Worm (Caenorhabditis elegans) whole organism, late embryonic: ENCODE data around the gene F59D12.2.
A peak's percentile ranks its signal among the peaks of the same experiment; 100 is the strongest.

ENCODE experiments used
- C08G9.2 ChIP-seq: sonication (generic microtip); optimal IDR thresholded peaks from 2 replicates; lab custom pipeline; 2016; ENCODE audit warnings: mild to moderate bottlenecking, missing genetic modification characterization, moderate library complexity, missing compliant biosample characterization
- C38D4.7 ChIP-seq: fragments of 200-800 bp; sonication (Bioruptor generic); optimal IDR thresholded peaks from 2 replicates; lab custom pipeline; 2018; ENCODE audit warnings: mild to moderate bottlenecking, missing genetic modification characterization, moderate library complexity, missing compliant biosample characterization
- ahr-1 ChIP-seq: sonication (generic microtip); optimal IDR thresholded peaks from 2 replicates; lab custom pipeline; 2016; ENCODE audit warnings: missing genetic modification characterization, missing compliant biosample characterization
- ama-1 ChIP-seq: fragments of 150-350 bp; optimal IDR thresholded peaks from 2 replicates; lab custom pipeline; 2014
- ceh-18 ChIP-seq: sonication (generic microtip); optimal IDR thresholded peaks from 2 replicates; lab custom pipeline; 2016; ENCODE audit warnings: missing genetic modification characterization, missing compliant biosample characterization
- ceh-22 ChIP-seq: sonication (generic microtip); optimal IDR thresholded peaks from 2 replicates; lab custom pipeline; 2017; ENCODE audit warnings: missing biosample characterization, missing genetic modification characterization
- ceh-24 ChIP-seq: sonication (generic microtip); optimal IDR thresholded peaks from 2 replicates; lab custom pipeline; 2016; ENCODE audit warnings: mild to moderate bottlenecking, missing genetic modification characterization, missing compliant biosample characterization
- ceh-45 ChIP-seq: fragments of 200-800 bp; sonication (Bioruptor generic); IDR thresholded peaks from 2 replicates; pipeline ENCODE4 v1.3.6; 2022; ENCODE audit warnings: missing genetic modification reagents, missing genetic modification characterization, missing compliant biosample characterization
- ceh-48 ChIP-seq: sonication (generic microtip); optimal IDR thresholded peaks from 2 replicates; lab custom pipeline; 2016; ENCODE audit warnings: missing genetic modification characterization, inconsistent platforms, missing compliant biosample characterization
- ets-4 ChIP-seq: sonication (generic microtip); optimal IDR thresholded peaks from 2 replicates; lab custom pipeline; 2016; ENCODE audit warnings: missing genetic modification characterization, missing compliant biosample characterization
- eyg-1 ChIP-seq: sonication (generic microtip); optimal IDR thresholded peaks from 2 replicates; lab custom pipeline; 2016; ENCODE audit warnings: missing genotype, missing genetic modification characterization, missing compliant biosample characterization
- fkh-6 ChIP-seq: sonication (generic microtip); optimal IDR thresholded peaks from 2 replicates; lab custom pipeline; 2016; ENCODE audit warnings: missing genetic modification characterization, missing compliant biosample characterization
- gmeb-2 ChIP-seq: sonication (generic microtip); optimal IDR thresholded peaks from 2 replicates; lab custom pipeline; 2016; ENCODE audit warnings: missing genetic modification characterization, inconsistent platforms, missing compliant biosample characterization
- lim-6 ChIP-seq: sonication (generic microtip); optimal IDR thresholded peaks from 2 replicates; lab custom pipeline; 2016; ENCODE audit warnings: missing genetic modification characterization, missing compliant biosample characterization
- nfya-1 ChIP-seq: sonication (generic microtip); optimal IDR thresholded peaks from 2 replicates; lab custom pipeline; 2017; ENCODE audit warnings: missing genetic modification characterization, mild to moderate bottlenecking, missing compliant biosample characterization, antibody characterized with exemption, moderate library complexity
- nhr-11 ChIP-seq: fragments of 150-350 bp; optimal IDR thresholded peaks from 2 replicates; lab custom pipeline; 2014; ENCODE audit warnings: missing biosample characterization, missing genetic modification characterization
- npax-4 ChIP-seq: sonication (generic microtip); optimal IDR thresholded peaks from 2 replicates; lab custom pipeline; 2016; ENCODE audit warnings: missing genetic modification characterization, missing compliant biosample characterization
- pag-3 ChIP-seq: sonication (generic microtip); optimal IDR thresholded peaks from 2 replicates; lab custom pipeline; 2016; ENCODE audit warnings: missing compliant biosample characterization, missing genetic modification characterization, borderline replicate concordance
- pha-4 ChIP-seq: fragments of 150-350 bp; optimal IDR thresholded peaks from 2 replicates; lab custom pipeline; 2018; ENCODE audit warnings: missing biosample characterization, missing genetic modification reagents, missing genetic modification characterization
- ref-2 ChIP-seq: sonication (generic microtip); optimal IDR thresholded peaks from 2 replicates; lab custom pipeline; 2016; ENCODE audit warnings: missing genetic modification characterization, missing compliant biosample characterization
- tbx-2 ChIP-seq: sonication (generic microtip); optimal IDR thresholded peaks from 2 replicates; lab custom pipeline; 2016; ENCODE audit warnings: missing genetic modification characterization, missing compliant biosample characterization
- ttx-3 ChIP-seq: sonication (generic microtip); optimal IDR thresholded peaks from 2 replicates; lab custom pipeline; 2016; ENCODE audit warnings: missing genetic modification reagents, missing genetic modification characterization, missing compliant biosample characterization
- unc-42 ChIP-seq: sonication (generic microtip); optimal IDR thresholded peaks from 2 replicates; lab custom pipeline; 2016; ENCODE audit warnings: missing genotype, missing genetic modification characterization, missing compliant biosample characterization
- unc-55 ChIP-seq: sonication (generic microtip); optimal IDR thresholded peaks from 2 replicates; lab custom pipeline; 2017; ENCODE audit warnings: missing biosample characterization, missing genetic modification reagents, missing genetic modification characterization
- unc-86 ChIP-seq: sonication (generic microtip); optimal IDR thresholded peaks from 2 replicates; lab custom pipeline; 2016; ENCODE audit warnings: missing genetic modification characterization, missing compliant biosample characterization
- zip-5 ChIP-seq: sonication (generic microtip); optimal IDR thresholded peaks from 2 replicates; lab custom pipeline; 2016; ENCODE audit warnings: missing genetic modification characterization, missing compliant biosample characterization

F59D12.2 gene

ce11 chrX:15629615-15630014 lies 45.9 kb downstream of the F59D12.2 start:
- TF ChIP-seq ceh-24 (tag; lab: Kevin White, UChicago) = no peak

ce11 chrX:15628945-15629344 lies 46.6 kb downstream of the F59D12.2 start:
- TF ChIP-seq ceh-24 (tag; lab: Kevin White, UChicago) (no peak), ceh-45 (GFP tag; lab: Robert Waterston, UW) (no peak), unc-55 (GFP tag; lab: Kevin White, UChicago) (no peak), ceh-18 (tag; lab: Kevin White, UChicago) (no peak), ceh-22 (tag; lab: Kevin White, UChicago) (no peak), lim-6 (tag; lab: Kevin White, UChicago) (no peak), ceh-48 (tag; lab: Kevin White, UChicago) (no peak), ttx-3 (tag; lab: Kevin White, UChicago) (no peak), eyg-1 (tag; lab: Kevin White, UChicago) (no peak), gmeb-2 (tag; lab: Kevin White, UChicago) (no peak), zip-5 (tag; lab: Kevin White, UChicago) (no peak)
- TF ChIP-seq, all 69 proteins: peak for 0

DNA sequence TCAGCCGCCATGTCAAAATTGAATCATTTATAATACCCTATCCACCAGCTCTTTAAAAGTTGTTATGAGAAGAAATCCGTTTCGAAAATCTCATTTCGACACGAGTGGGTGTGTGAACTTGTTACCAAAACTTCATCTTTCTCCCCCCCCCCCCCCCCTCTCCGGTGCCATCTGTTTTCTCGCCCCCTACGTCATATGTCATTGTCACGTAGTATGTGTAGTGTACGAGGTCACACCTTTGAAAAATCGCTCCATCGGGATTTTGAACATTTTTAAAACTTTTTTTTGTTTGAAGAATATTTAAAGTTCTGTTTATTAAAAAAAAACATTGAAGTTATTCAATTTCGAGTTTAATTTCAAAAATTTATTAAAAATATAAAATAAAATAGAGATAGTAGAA lies 47.7 kb downstream of the F59D12.2 start:
- no peak for TF ChIP-seq tbx-2 (tag; lab: Kevin White, UChicago)
- peak; percentile 16 for TF ChIP-seq unc-42 (tag; lab: Kevin White, UChicago)
- TF ChIP-seq ama-1 (lab: Kevin White, UChicago) = no peak

DNA sequence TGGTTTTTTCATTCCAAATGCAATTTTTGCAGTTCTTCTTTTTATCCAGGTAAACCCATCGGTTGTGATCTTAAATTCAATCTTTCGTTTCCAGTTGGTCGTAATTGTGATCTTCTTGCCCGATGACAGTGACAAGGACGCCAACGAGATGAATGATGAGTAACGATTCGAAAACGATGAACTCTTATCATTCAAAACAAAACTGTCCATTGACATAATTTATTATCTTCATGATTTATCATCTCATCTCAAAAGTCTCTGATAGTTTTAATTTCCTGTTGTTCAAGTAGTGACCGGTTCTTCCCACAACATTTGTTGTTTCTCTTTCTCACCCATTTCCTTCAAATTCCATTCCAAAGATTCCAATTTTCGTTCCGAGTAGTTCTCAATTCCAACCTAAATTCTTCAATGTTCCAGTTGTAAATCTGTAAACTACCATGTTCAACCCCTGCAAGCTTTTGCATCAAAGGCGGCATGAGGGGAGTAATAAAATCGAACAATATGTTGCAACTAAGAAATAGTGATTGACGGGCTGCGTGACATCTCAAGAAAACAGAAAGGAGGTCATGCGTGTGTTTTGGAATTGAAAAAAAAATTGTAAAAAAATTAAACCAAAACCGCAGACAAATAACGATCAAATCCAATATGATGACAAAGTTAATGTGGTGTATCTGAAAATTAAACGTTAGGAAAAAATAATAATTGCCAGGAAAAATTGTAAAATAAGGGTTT lies 49.2 kb downstream of the F59D12.2 start:
- TF ChIP-seq ets-4 (tag; lab: Kevin White, UChicago) (no peak), unc-55 (GFP tag; lab: Kevin White, UChicago) (no peak), unc-42 (tag; lab: Kevin White, UChicago) (no peak), ama-1 (lab: Kevin White, UChicago) (no peak), pha-4 (tag; lab: Kevin White, UChicago) (no peak), nfya-1 (tag; lab: Kevin White, UChicago) (no peak), lim-6 (tag; lab: Kevin White, UChicago) (no peak), pag-3 (tag; lab: Kevin White, UChicago) (no peak), ahr-1 (tag; lab: Kevin White, UChicago) (no peak), C08G9.2 (no peak), fkh-6 (tag; lab: Kevin White, UChicago) (no peak), ref-2 (no peak), npax-4 (tag; lab: Kevin White, UChicago) (no peak), nhr-11 (tag; lab: Kevin White, UChicago) (no peak), ttx-3 (tag; lab: Kevin White, UChicago) (no peak), unc-86 (tag; lab: Kevin White, UChicago) (no peak), C38D4.7 (GFP tag; lab: Kevin White, UChicago) (no peak)
